Comparison of ENCODE assay signal across 2 worm cellular contexts in the genomic region with DNA sequence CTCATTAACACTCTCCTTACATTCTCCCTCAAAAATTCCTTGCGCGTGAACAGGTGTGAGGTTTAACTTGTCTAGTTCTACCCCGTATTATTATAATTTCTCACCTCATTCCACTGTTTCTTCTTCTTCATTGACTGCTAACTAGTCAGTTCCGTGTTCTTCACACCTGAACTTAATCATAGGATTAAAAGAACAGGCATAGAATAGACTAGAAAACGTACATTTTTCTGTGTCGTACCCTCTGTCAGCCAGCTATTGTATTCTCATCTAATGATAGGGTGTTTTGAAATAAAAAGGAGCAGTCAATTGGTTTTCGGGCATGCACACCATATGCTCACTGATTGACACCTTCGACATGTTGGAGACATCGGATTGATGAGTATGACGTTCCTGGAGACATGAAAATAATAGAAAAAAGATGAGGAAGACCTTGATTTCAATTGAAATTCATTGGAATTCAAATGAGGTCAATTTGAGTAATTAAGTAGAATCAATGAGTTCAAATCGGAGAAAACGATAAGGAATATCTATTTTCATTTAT.
TF ChIP-seq lines count a peak whose summit lies in the region.

No protein-coding gene starts in this region.

TF ChIP-seq in whole organism, late embryonic, 69 proteins besides CTCF, POLR2A, EP300 and RAD21:
- TF ChIP-seq lin-11 (tag; optimal IDR thresholded peaks at IDR 0.05; lab: Kevin White, UChicago) (no peak), unc-55 (GFP tag; optimal IDR thresholded peaks at IDR 0.05; lab: Kevin White, UChicago) (peak; percentile 86)
TF ChIP-seq in whole organism, late embryonic: peak in this region for 1.

TF ChIP-seq in whole organism, mixed stage, embryonic, 35 proteins besides CTCF, POLR2A, EP300 and RAD21:
- TF ChIP-seq nhr-28 (tag; optimal IDR thresholded peaks at IDR 0.05; lab: Kevin White, UChicago): no peak
- no peak for TF ChIP-seq M03D4.4 (tag; optimal IDR thresholded peaks at IDR 0.05; lab: Kevin White, UChicago)
- TF ChIP-seq mls-2 (tag; optimal IDR thresholded peaks at IDR 0.05; lab: Kevin White, UChicago): no peak
- TF ChIP-seq nhr-237 (tag; optimal IDR thresholded peaks at IDR 0.05; lab: Kevin White, UChicago): no peak
- TF ChIP-seq unc-120 (tag; optimal IDR thresholded peaks at IDR 0.05; lab: Kevin White, UChicago; ENCODE audit: poor library complexity, severe bottlenecking): no peak
- TF ChIP-seq lsy-2 (tag; optimal IDR thresholded peaks at IDR 0.05; lab: Kevin White, UChicago): no peak
- peak; percentile 70 for TF ChIP-seq lin-32 (GFP tag; optimal IDR thresholded peaks at IDR 0.05; lab: Kevin White, UChicago)
- TF ChIP-seq nhr-12 (tag; optimal IDR thresholded peaks at IDR 0.05; lab: Kevin White, UChicago): no peak
- TF ChIP-seq elt-3 (tag; optimal IDR thresholded peaks at IDR 0.05; lab: Kevin White, UChicago): no peak
- TF ChIP-seq flh-1 (GFP tag; optimal IDR thresholded peaks at IDR 0.05; lab: Kevin White, UChicago): no peak
- no peak for TF ChIP-seq drap-1 (GFP tag; optimal IDR thresholded peaks at IDR 0.05; lab: Kevin White, UChicago)
- no peak for TF ChIP-seq ceh-43 (GFP tag; optimal IDR thresholded peaks at IDR 0.05; lab: Kevin White, UChicago)
- TF ChIP-seq nhr-2 (tag; optimal IDR thresholded peaks at IDR 0.05; lab: Kevin White, UChicago): peak; percentile 50
- no peak for TF ChIP-seq mep-1 (tag; optimal IDR thresholded peaks at IDR 0.05; lab: Kevin White, UChicago)
- TF ChIP-seq ztf-11 (tag; optimal IDR thresholded peaks at IDR 0.05; lab: Kevin White, UChicago): no peak
- no peak for TF ChIP-seq ces-1 (GFP tag; optimal IDR thresholded peaks at IDR 0.05; lab: Kevin White, UChicago)
- no peak for TF ChIP-seq tbx-8 (GFP tag; optimal IDR thresholded peaks at IDR 0.05; lab: Kevin White, UChicago)
- TF ChIP-seq snpc-4 (tag; optimal IDR thresholded peaks at IDR 0.05; lab: Kevin White, UChicago): no peak
- TF ChIP-seq cnd-1 (tag; optimal IDR thresholded peaks at IDR 0.05; lab: Kevin White, UChicago): no peak
- TF ChIP-seq ceh-39 (tag; optimal IDR thresholded peaks at IDR 0.05; lab: Kevin White, UChicago): no peak
- no peak for TF ChIP-seq ham-2 (GFP tag; optimal IDR thresholded peaks at IDR 0.05; lab: Kevin White, UChicago)
- TF ChIP-seq pha-4 (tag; optimal IDR thresholded peaks at IDR 0.05; lab: Kevin White, UChicago): no peak
- peak; percentile 83 for TF ChIP-seq unc-62 (GFP tag; optimal IDR thresholded peaks at IDR 0.05; lab: Kevin White, UChicago)
- no peak for TF ChIP-seq ceh-83 (GFP tag; optimal IDR thresholded peaks at IDR 0.05; lab: Kevin White, UChicago)
- TF ChIP-seq unc-39 (tag; optimal IDR thresholded peaks at IDR 0.05; lab: Kevin White, UChicago): no peak
- no peak for TF ChIP-seq bed-3 (GFP tag; optimal IDR thresholded peaks at IDR 0.05; lab: Kevin White, UChicago)
- no peak for TF ChIP-seq sem-2 (GFP tag; optimal IDR thresholded peaks at IDR 0.05; lab: Kevin White, UChicago)
TF ChIP-seq in whole organism, mixed stage, embryonic: peak in this region for 3.
